Worm (Caenorhabditis elegans) whole organism, L4/young adult: Measurements from ENCODE around the gene mca-1.

ENCODE experiments used
- W03F9.2 ChIP-seq: fragments of 150-350 bp; optimal IDR thresholded peaks from 2 replicates; lab custom pipeline; 2014; ENCODE audit warnings: missing biosample characterization, missing genetic modification characterization
- dao-5 ChIP-seq: sonication (generic microtip); optimal IDR thresholded peaks from 2 replicates; lab custom pipeline; 2016; ENCODE audit warnings: missing genotype, missing genetic modification characterization, moderate library complexity, missing compliant biosample characterization
- him-1 ChIP-seq: sonication (generic microtip); optimal IDR thresholded peaks from 2 replicates; lab custom pipeline; 2016; ENCODE audit warnings: missing genotype, missing genetic modification reagents, missing genetic modification characterization, missing compliant biosample characterization

ce11 chrIV:9618015-9618414, 16.7 kb downstream of the mca-1 start:
- TF ChIP-seq him-1 (tag; lab: Kevin White, UChicago) (no peak), W03F9.2 (tag; lab: Kevin White, UChicago) (no peak), dao-5 (tag; lab: Kevin White, UChicago) (no peak)
